Worm (Caenorhabditis elegans) whole organism, L3 larva: ENCODE results near the gene cpsf-2.
A peak's percentile ranks its signal among the peaks of the same experiment; 100 is the strongest.

ENCODE experiments used
- ama-1 ChIP-seq: fragments of 150-350 bp; optimal IDR thresholded peaks from 2 replicates; lab custom pipeline; 2018
- ceh-16 ChIP-seq: sonication (generic microtip); optimal IDR thresholded peaks from 2 replicates; lab custom pipeline; 2017; ENCODE audit warnings: missing biosample characterization, missing genetic modification characterization
- ceh-28 ChIP-seq: fragments of 150-350 bp; optimal IDR thresholded peaks from 2 replicates; lab custom pipeline; 2014; ENCODE audit warnings: missing biosample characterization, missing genetic modification reagents, missing genetic modification characterization
- ceh-9 ChIP-seq: sonication (generic microtip); optimal IDR thresholded peaks from 2 replicates; lab custom pipeline; 2018; ENCODE audit warnings: missing biosample characterization, missing genetic modification characterization
- egl-27 ChIP-seq: sonication (generic microtip); optimal IDR thresholded peaks from 4 replicates; lab custom pipeline; 2017; ENCODE audit warnings: missing biosample characterization, missing genetic modification reagents, missing genetic modification characterization
- elt-2 ChIP-seq: sonication (generic microtip); optimal IDR thresholded peaks from 2 replicates; lab custom pipeline; 2016; ENCODE audit warnings: missing genetic modification reagents, mild to moderate bottlenecking, missing genetic modification characterization, missing compliant biosample characterization
- elt-3 ChIP-seq, 3 experiments: fragments of 150-350 bp in 1 of 3; sonication (generic microtip) in 2 of 3; optimal IDR thresholded peaks; 2 replicates in 2 of 3; 4 replicates in 1 of 3; lab custom pipeline; 2014 to 2017; ENCODE audit warnings: missing biosample characterization in 3 of 3, missing genetic modification characterization in 3 of 3
- eor-1 ChIP-seq, 2 experiments: fragments of 150-350 bp; optimal IDR thresholded peaks; 2 replicates each; lab custom pipeline; 2014 to 2018; ENCODE audit warnings: missing biosample characterization in 2 of 2, missing genetic modification characterization in 2 of 2
- fkh-2 ChIP-seq: fragments of 150-350 bp; optimal IDR thresholded peaks from 2 replicates; lab custom pipeline; 2014; ENCODE audit warnings: missing biosample characterization, missing genetic modification reagents, missing genetic modification characterization
- fos-1 ChIP-seq: fragments of 150-350 bp; optimal IDR thresholded peaks from 2 replicates; lab custom pipeline; 2014; ENCODE audit warnings: missing biosample characterization, missing genetic modification characterization
- hmg-11 ChIP-seq: sonication (generic microtip); optimal IDR thresholded peaks from 2 replicates; lab custom pipeline; 2016; ENCODE audit warnings: missing genetic modification characterization, missing compliant biosample characterization
- jun-1 ChIP-seq: fragments of 150-350 bp; optimal IDR thresholded peaks from 2 replicates; lab custom pipeline; 2014; ENCODE audit warnings: missing biosample characterization, missing genetic modification reagents, missing genetic modification characterization
- lin-39 ChIP-seq: fragments of 150-350 bp; optimal IDR thresholded peaks from 2 replicates; lab custom pipeline; 2018; ENCODE audit warnings: missing biosample characterization, missing genetic modification reagents, missing genetic modification characterization
- mdl-1 ChIP-seq: fragments of 150-350 bp; optimal IDR thresholded peaks from 2 replicates; lab custom pipeline; 2014; ENCODE audit warnings: missing biosample characterization, missing genetic modification characterization
- nhr-11 ChIP-seq: fragments of 150-350 bp; optimal IDR thresholded peaks from 2 replicates; lab custom pipeline; 2014; ENCODE audit warnings: missing biosample characterization, missing genetic modification characterization
- nhr-237 ChIP-seq: fragments of 150-350 bp; optimal IDR thresholded peaks from 2 replicates; lab custom pipeline; 2014; ENCODE audit warnings: missing biosample characterization, missing genetic modification characterization
- nhr-25 ChIP-seq: sonication (generic microtip); optimal IDR thresholded peaks from 2 replicates; lab custom pipeline; 2017; ENCODE audit warnings: missing biosample characterization, missing genetic modification characterization
- nhr-28 ChIP-seq: fragments of 150-350 bp; optimal IDR thresholded peaks from 2 replicates; lab custom pipeline; 2014; ENCODE audit warnings: missing biosample characterization, missing genetic modification characterization
- nhr-43 ChIP-seq: sonication (generic microtip); optimal IDR thresholded peaks from 2 replicates; lab custom pipeline; 2016; ENCODE audit warnings: mild to moderate bottlenecking, missing genetic modification characterization, missing compliant biosample characterization; ENCODE audit not compliant: poor library complexity, severe bottlenecking
- pha-4 ChIP-seq: fragments of 150-350 bp; optimal IDR thresholded peaks from 2 replicates; lab custom pipeline; 2014; ENCODE audit warnings: missing biosample characterization, missing genetic modification reagents, missing genetic modification characterization
- pqm-1 ChIP-seq: fragments of 150-350 bp; optimal IDR thresholded peaks from 2 replicates; lab custom pipeline; 2017; ENCODE audit warnings: missing biosample characterization, missing genetic modification characterization, inconsistent platforms
- sea-2 ChIP-seq: fragments of 150-350 bp; sonication (generic microtip); optimal IDR thresholded peaks from 4 replicates; lab custom pipeline; 2014; ENCODE audit warnings: missing biosample characterization, missing genetic modification reagents, missing genetic modification characterization
- skn-1 ChIP-seq: fragments of 150-350 bp; optimal IDR thresholded peaks from 2 replicates; lab custom pipeline; 2014; ENCODE audit warnings: missing biosample characterization, missing genetic modification characterization
- snpc-4 ChIP-seq: fragments of 150-350 bp; optimal IDR thresholded peaks from 2 replicates; lab custom pipeline; 2014; ENCODE audit warnings: missing biosample characterization, missing genetic modification characterization
- unc-39 ChIP-seq: sonication (generic microtip); optimal IDR thresholded peaks from 4 replicates; lab custom pipeline; 2017; ENCODE audit warnings: missing biosample characterization, missing genetic modification characterization
- unc-62 ChIP-seq: fragments of 150-350 bp; sonication (generic microtip); optimal IDR thresholded peaks from 4 replicates; lab custom pipeline; 2014; ENCODE audit warnings: missing biosample characterization, missing genetic modification reagents, missing genetic modification characterization
- zag-1 ChIP-seq: fragments of 150-350 bp; optimal IDR thresholded peaks from 2 replicates; lab custom pipeline; 2014; ENCODE audit warnings: missing biosample characterization, missing genetic modification characterization
- ztf-11 ChIP-seq: fragments of 150-350 bp; optimal IDR thresholded peaks from 2 replicates; lab custom pipeline; 2014; ENCODE audit warnings: missing biosample characterization, missing genetic modification characterization

The cpsf-2 gene

DNA sequence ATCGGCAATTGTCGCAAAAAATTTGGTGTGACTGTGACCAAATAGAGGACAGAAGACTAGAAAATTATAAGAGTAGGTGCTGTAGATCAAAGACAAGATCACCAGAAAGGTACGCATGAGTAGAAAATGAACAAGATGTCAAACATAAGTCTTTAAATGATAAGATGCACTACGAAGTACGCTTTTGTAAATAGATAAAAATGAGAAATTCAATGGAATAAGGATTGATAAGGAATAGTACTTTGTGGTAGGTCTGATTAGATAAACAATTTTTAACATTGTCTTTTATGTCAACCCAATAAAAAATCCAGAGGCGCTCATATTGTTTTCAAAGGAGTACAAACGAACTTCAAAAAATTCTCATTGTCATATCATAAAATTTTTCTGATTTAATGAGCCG lies 28.4 kb upstream of the cpsf-2 start, which contains the start of gene F10D2.8:
F10D2.8 (minus strand) TSS at position 145 of the 400 bp plus-strand sequence.
- TF ChIP-seq nhr-25 (tag; lab: Kevin White, UChicago) (no peak), pha-4 (peak; percentile 35), pqm-1 (tag; lab: Kevin White, UChicago) (peak; percentile 95), ztf-11 (tag; lab: Kevin White, UChicago) (no peak), egl-27 (tag; lab: Kevin White, UChicago) (no peak), jun-1 (tag; lab: Kevin White, UChicago) (peak; percentile 21), elt-2 (peak; percentile 89)

DNA sequence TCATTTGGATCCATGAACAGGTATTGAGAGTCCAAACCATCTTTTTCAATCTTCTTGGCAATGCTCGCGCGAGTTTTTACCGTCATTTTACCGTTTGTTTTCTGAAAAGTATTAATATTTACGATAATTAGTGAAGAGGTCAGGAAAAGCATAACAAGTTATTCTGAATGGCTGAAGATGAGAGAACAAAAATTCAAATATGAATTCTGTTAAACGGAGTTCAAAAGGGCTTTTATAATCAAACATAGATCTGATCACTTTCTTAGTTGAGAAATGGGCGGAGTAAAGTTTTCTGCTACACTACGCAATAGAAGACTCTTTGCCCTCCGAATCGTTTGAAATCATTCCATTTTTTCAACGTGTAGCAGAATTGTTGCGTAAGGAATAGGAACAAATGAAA lies 25.9 kb upstream of the cpsf-2 start, which contains the start of gene fat-7:
fat-7 (minus strand) TSS at position 101 of the 400 bp plus-strand sequence.
- TF ChIP-seq elt-3 (tag; optimal IDR thresholded peaks at IDR 0.05; lab: Kevin White, UChicago) (no peak), ama-1 (no peak), ztf-11 (tag; lab: Kevin White, UChicago) (no peak), fkh-2 (tag; lab: Kevin White, UChicago) (no peak), nhr-11 (tag; lab: Kevin White, UChicago) (no peak), nhr-25 (tag; lab: Kevin White, UChicago) (no peak), eor-1 (tag; optimal IDR thresholded peaks at IDR 0.05; lab: Kevin White, UChicago) (no peak), snpc-4 (no peak), nhr-43 (tag; lab: Kevin White, UChicago) (no peak)
- TF ChIP-seq, all 47 proteins: peak for 0

DNA sequence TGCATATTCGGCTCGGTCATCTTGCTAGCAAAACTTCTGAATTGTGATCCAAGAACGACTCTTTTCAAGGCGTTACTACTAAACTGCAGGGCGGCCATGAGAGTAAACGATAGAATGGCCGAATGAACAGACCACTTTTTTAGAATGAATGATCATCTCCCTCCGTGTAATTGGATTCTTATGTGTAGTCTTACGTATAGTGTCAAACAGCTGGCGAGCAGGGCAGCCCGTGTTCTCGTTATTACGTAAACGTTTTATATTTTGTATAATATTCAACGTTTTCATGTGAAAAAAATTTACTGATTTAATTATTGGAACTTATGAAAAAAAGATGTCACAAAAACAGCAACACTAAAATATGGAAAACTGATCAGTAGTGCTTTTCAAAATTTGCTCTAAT lies 22.9 kb upstream of the cpsf-2 start, which contains the start of gene F10D2.10:
F10D2.10 (minus strand) TSS at position 101 of the 400 bp plus-strand sequence.
- TF ChIP-seq elt-2 (no peak), ceh-9 (tag; lab: Kevin White, UChicago) (no peak), zag-1 (tag; lab: Kevin White, UChicago) (no peak), hmg-11 (tag; lab: Kevin White, UChicago) (no peak), snpc-4 (no peak), sea-2 (no peak), jun-1 (tag; lab: Kevin White, UChicago) (no peak), unc-62 (no peak)

DNA sequence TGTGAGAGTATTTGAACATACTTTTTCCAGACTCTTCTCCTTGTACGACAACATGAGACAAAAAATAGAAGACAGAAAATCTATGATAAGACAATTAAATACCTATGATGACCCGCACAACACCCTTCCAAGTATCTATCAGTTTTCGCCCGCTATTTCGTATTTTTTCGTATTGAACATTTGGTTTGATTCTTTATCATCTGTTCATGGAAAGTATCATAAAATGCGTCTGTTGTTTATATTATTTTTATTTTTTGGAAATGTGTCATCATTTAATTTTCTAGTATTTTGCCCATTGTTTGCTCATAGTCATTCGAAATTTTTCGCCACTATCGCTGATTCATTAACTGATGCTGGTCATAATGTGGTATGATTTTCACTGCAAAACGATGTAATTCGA lies 21.9 kb upstream of the cpsf-2 start, which contains the start of gene ugt-39:
ugt-39 (plus strand) TSS at position 54 of the 400 bp plus-strand sequence.
- peak; percentile 61 for TF ChIP-seq elt-2
- no peak for TF ChIP-seq fos-1 (tag; lab: Kevin White, UChicago)
- TF ChIP-seq nhr-28 (tag; lab: Kevin White, UChicago), result no peak
- TF ChIP-seq ceh-9 (tag; lab: Kevin White, UChicago), result no peak
- peak; percentile 38 for TF ChIP-seq skn-1 (tag; lab: Kevin White, UChicago)
- TF ChIP-seq pqm-1 (tag; lab: Kevin White, UChicago), result peak; percentile 69

DNA sequence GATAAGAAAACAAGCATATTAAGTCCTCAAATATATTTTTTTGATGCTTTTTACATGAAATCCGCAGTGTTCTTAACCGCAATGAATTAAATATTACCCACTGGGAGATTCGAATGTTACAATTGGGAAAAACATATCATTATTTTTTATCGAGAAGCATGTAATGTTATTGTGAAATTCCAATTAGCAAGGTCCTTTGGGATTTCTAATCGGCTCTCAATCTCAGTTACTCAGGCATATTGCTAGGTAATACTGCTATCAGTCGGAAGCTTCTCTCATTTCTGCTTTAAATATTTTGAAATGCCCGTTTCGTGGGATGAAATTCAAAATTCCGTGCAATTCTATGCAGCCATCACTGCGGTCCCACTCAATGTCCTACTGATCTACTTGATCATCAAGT lies 19.6 kb upstream of the cpsf-2 start, which contains the start of gene str-204:
str-204 (plus strand) TSS at position 301 of the 400 bp plus-strand sequence.
- TF ChIP-seq nhr-11 (tag; lab: Kevin White, UChicago), result no peak
- no peak for TF ChIP-seq ceh-28 (tag; lab: Kevin White, UChicago)
- no peak for TF ChIP-seq ztf-11 (tag; lab: Kevin White, UChicago)
- TF ChIP-seq sea-2, result no peak
- TF ChIP-seq nhr-237, result no peak
- no peak for TF ChIP-seq unc-39 (tag; lab: Kevin White, UChicago)
- no peak for TF ChIP-seq fos-1 (tag; lab: Kevin White, UChicago)
- no peak for TF ChIP-seq nhr-25 (tag; lab: Kevin White, UChicago)
- no peak for TF ChIP-seq mdl-1 (tag; lab: Kevin White, UChicago)
- no peak for TF ChIP-seq nhr-28 (tag; lab: Kevin White, UChicago)
- no peak for TF ChIP-seq ceh-16 (tag; lab: Kevin White, UChicago)
- no peak for TF ChIP-seq zag-1 (tag; lab: Kevin White, UChicago)

DNA sequence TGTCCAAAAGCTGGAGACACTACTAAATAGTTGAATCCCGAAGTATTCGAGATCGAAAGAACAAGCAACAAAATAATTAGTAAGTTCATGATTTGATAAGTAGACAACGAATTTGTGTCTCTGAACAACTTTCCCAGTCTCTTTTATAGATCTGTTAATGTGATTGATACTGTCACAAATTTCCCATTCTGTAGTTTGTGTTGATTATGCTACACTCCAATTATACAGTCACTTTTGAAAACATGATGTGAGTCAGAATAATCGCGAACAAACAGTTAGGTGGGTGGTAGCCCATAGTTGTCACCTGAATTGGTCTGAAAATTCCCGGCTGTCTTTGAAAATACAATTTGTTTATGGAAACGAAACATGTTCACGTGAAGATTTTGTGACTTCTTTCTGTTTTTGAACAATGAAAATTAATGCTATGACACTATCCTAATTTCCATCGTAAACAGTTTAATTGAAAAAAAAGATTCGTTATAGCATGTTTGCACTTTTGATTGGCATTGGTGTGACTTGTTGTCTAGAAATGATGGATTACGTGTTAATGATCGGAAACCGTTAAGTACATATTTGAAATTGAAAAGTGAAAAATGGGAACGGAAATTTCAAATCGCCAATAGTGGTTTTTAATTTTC lies 15.4 kb upstream of the cpsf-2 start, which contains the start of gene ugt-41:
ugt-41 (minus strand) TSS at position 119 of the 638 bp plus-strand sequence.
- peak; percentile 15 for TF ChIP-seq elt-2
- TF ChIP-seq lin-39 (tag; lab: Kevin White, UChicago), result no peak
- TF ChIP-seq, all 47 proteins: peak for 1
